Worm (Caenorhabditis elegans): ENCODE data around the gene sma-2.

sma-2 gene

ce11 chrIII:8738289-8738688 lies 11.2 kb upstream of the sma-2 start:
- TF ChIP-seq unc-39 (tag; optimal IDR thresholded peaks at IDR 0.05) (no peak), jun-1 (tag; optimal IDR thresholded peaks at IDR 0.05) (no peak), lin-15B (tag; optimal IDR thresholded peaks at IDR 0.05) (no peak), ceh-82 (tag; optimal IDR thresholded peaks at IDR 0.05) (no peak), snpc-4 (tag; optimal IDR thresholded peaks at IDR 0.05) (no peak), ceh-28 (tag; optimal IDR thresholded peaks at IDR 0.05) (no peak), ceh-16 (tag; optimal IDR thresholded peaks at IDR 0.05) (no peak), nhr-77 (tag; optimal IDR thresholded peaks at IDR 0.05) (no peak), lsy-12 (tag; optimal IDR thresholded peaks at IDR 0.05) (no peak), ceh-9 (tag; optimal IDR thresholded peaks at IDR 0.05) (no peak), R02D3.7 (tag; optimal IDR thresholded peaks at IDR 0.05) (no peak), nhr-23 (tag; optimal IDR thresholded peaks at IDR 0.05) (no peak), nhr-28 (tag; optimal IDR thresholded peaks at IDR 0.05) (no peak), nhr-237 (tag; optimal IDR thresholded peaks at IDR 0.05) (no peak)

ce11 chrIII:8739126-8739525 lies 10.4 kb upstream of the sma-2 start:
- TF ChIP-seq snpc-4 (tag; optimal IDR thresholded peaks at IDR 0.05) (peak; percentile 4), ceh-16 (tag; optimal IDR thresholded peaks at IDR 0.05) (no peak), nhr-23 (tag; optimal IDR thresholded peaks at IDR 0.05) (peak; percentile 77), ztf-4 (tag; optimal IDR thresholded peaks at IDR 0.05) (no peak), mml-1 (tag; optimal IDR thresholded peaks at IDR 0.05) (no peak), lin-15B (tag; optimal IDR thresholded peaks at IDR 0.05) (no peak), zag-1 (tag; optimal IDR thresholded peaks at IDR 0.05) (no peak), ZK546.5 (tag; optimal IDR thresholded peaks at IDR 0.05) (no peak), nhr-77 (tag; optimal IDR thresholded peaks at IDR 0.05) (no peak), skn-1 (tag; optimal IDR thresholded peaks at IDR 0.05) (no peak), ama-1 (optimal IDR thresholded peaks at IDR 0.05) (no peak), eor-1 (tag; optimal IDR thresholded peaks at IDR 0.05) (no peak), nhr-28 (tag; optimal IDR thresholded peaks at IDR 0.05) (no peak), tbx-2 (tag; optimal IDR thresholded peaks at IDR 0.05) (no peak), ceh-82 (tag; optimal IDR thresholded peaks at IDR 0.05) (no peak), lsy-12 (tag; optimal IDR thresholded peaks at IDR 0.05) (no peak), sea-2 (GFP tag; optimal IDR thresholded peaks at IDR 0.05) (no peak), jun-1 (tag; optimal IDR thresholded peaks at IDR 0.05) (peak; percentile 45), ztf-11 (tag; optimal IDR thresholded peaks at IDR 0.05) (no peak), daf-12 (tag; optimal IDR thresholded peaks at IDR 0.05) (no peak), elt-1 (tag; optimal IDR thresholded peaks at IDR 0.05) (peak; percentile 81), nhr-12 (tag; optimal IDR thresholded peaks at IDR 0.05) (no peak), elt-2 (tag; optimal IDR thresholded peaks at IDR 0.05) (peak; percentile 95), ceh-9 (tag; optimal IDR thresholded peaks at IDR 0.05) (no peak), pqm-1 (tag; optimal IDR thresholded peaks at IDR 0.05) (peak; percentile 96), nhr-237 (tag; optimal IDR thresholded peaks at IDR 0.05) (no peak), mdl-1 (tag; optimal IDR thresholded peaks at IDR 0.05) (peak; percentile 81), nhr-76 (tag; optimal IDR thresholded peaks at IDR 0.05) (no peak), aly-2 (tag; optimal IDR thresholded peaks at IDR 0.05) (no peak), nhr-11 (tag; optimal IDR thresholded peaks at IDR 0.05) (no peak), egl-27 (tag; optimal IDR thresholded peaks at IDR 0.05) (no peak), elt-3 (tag; optimal IDR thresholded peaks at IDR 0.05) (peak in 1 of 3 experiments; percentile 0), pha-4 (tag; optimal IDR thresholded peaks at IDR 0.05) (peak; percentile 32), unc-39 (tag; optimal IDR thresholded peaks at IDR 0.05) (no peak), ceh-28 (tag; optimal IDR thresholded peaks at IDR 0.05) (no peak), nhr-67 (tag; optimal IDR thresholded peaks at IDR 0.05) (no peak), hmg-11 (tag; optimal IDR thresholded peaks at IDR 0.05) (no peak), fkh-2 (tag; optimal IDR thresholded peaks at IDR 0.05) (no peak), fkh-10 (GFP tag; optimal IDR thresholded peaks at IDR 0.05) (no peak), nhr-25 (tag; optimal IDR thresholded peaks at IDR 0.05) (peak; percentile 28), lin-39 (tag; optimal IDR thresholded peaks at IDR 0.05) (no peak), R02D3.7 (tag; optimal IDR thresholded peaks at IDR 0.05) (no peak), fos-1 (tag; optimal IDR thresholded peaks at IDR 0.05) (no peak), nhr-43 (tag; optimal IDR thresholded peaks at IDR 0.05; ENCODE audit: poor library complexity, severe bottlenecking) (peak; percentile 50), nfya-1 (tag; optimal IDR thresholded peaks at IDR 0.05; ENCODE audit: insufficient read depth) (peak; percentile 3), egl-5 (tag; optimal IDR thresholded peaks at IDR 0.05) (no peak), unc-62 (GFP tag; optimal IDR thresholded peaks at IDR 0.05) (no peak)
